Fruit fly (Drosophila melanogaster): Measurements from ENCODE around the gene CG10681.

Gene CG10681

DNA sequence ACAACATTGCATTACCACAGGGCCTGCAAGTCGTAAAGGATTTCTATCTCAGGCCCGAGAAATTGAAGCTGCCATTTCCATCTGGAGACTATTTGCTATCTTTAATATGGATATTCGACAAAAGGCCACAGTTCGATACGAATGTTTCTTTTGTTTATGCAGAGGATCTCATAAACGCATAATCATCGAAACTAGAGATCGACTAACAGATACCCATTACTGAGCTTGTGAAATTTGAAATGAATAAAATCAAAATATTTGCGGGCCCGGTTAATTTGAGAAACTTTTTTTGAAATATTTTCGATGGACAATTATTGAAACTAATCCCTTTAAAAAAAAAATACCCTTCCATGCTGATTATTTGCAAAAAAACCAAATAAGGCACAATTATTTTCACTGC is 15.1 kb upstream of the CG10681 start:
- no peak for TF ChIP-seq CG17801 (GFP tag; optimal IDR thresholded peaks at IDR 0.05; ENCODE audit: partially characterized antibody)

DNA sequence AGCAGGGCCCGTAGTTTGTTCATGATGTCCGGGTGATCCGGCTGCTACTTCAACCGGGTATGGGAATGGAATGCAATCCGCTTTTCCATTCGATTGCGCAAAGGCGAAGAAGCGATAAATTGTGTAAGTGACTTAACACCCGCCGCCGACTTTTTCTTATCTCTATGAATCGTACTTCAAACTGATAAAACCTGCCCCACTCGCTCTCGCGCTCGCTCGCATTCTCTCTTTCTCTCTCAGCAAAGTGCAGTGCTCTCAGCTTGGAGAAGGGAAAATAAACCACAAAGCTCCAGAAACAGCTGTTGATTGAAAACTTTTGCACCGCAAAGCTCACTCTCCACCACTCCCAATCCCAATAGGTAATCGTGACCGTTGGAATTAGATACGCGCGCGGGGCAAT is 11.4 kb upstream of the CG10681 start:
- no peak for TF ChIP-seq CG17801 (GFP tag; optimal IDR thresholded peaks at IDR 0.05; ENCODE audit: partially characterized antibody)

DNA sequence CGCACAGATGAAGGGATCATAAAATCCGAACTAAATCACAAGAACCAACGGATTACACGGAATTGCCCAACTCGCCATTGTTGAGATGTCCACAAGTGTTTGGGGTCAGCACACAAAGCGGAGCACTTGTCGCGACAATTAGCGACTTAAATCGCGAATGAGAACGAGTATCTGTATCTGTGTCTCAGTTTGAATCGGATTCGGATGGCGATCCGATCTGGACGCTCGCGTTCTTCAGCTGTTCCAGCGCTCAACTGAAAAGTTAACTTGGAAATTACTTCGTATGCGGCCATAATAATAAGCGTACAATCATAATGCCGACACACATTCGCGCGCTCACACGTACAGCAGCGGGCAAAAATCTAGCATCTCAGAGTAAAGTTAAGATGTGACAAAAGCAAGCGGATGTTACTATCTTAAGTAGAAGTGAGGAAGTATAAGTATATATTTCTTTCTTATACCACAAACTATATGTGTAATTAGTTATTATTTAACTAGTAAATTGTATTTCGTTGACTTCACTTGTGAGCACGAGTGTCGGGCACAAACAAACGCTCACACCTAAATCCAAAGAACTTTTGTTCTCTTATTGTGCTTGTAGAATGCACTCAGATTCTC is 10.8 kb upstream of the CG10681 start, which contains the start of gene CG10660:
TSS of gene CG10660 (minus strand) at position 259 of the 618 bp plus-strand sequence.
- TF ChIP-seq CG17801 (GFP tag; optimal IDR thresholded peaks at IDR 0.05; ENCODE audit: partially characterized antibody): peak; percentile 86

DNA sequence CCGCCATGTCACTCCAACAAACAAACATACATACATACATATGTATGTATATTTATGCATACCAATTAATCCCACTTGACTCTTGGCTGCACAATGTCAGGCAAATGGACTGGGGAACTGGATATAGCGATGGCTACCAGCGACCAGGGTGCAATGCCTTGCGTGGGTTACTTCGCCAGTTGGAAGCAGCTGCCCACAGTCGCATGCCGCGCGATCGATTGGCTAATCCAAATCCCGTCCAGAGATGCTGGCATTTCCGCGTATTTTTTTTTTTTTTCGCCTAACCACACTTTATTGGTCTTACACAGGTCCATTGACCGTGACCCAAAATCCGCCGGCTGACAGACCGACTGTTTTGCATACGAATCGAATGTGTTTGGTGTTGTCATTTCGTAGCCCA is 7.0 kb upstream of the CG10681 start:
- TF ChIP-seq CG17801 (GFP tag; optimal IDR thresholded peaks at IDR 0.05; ENCODE audit: partially characterized antibody): no peak

DNA sequence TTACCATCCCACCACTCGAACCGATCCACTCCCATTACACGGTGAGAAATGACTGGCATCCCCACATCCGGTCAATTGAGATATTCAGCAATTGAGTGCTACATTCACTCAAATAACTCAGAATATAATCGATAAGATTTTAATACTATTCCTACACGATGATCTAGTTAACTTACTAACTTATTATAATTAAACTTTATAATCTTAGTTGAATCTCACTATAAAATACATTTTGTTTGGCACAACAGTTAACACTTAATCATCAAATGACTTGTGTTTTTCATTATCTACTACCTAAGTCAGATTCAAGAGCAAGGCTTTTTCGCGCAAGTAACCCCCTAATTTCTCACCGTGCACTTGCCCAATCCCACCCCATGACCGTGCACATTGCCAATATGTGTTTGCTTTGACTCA is 6.0 kb upstream of the CG10681 start:
- no peak for TF ChIP-seq CG17801 (GFP tag; optimal IDR thresholded peaks at IDR 0.05; ENCODE audit: partially characterized antibody)

DNA sequence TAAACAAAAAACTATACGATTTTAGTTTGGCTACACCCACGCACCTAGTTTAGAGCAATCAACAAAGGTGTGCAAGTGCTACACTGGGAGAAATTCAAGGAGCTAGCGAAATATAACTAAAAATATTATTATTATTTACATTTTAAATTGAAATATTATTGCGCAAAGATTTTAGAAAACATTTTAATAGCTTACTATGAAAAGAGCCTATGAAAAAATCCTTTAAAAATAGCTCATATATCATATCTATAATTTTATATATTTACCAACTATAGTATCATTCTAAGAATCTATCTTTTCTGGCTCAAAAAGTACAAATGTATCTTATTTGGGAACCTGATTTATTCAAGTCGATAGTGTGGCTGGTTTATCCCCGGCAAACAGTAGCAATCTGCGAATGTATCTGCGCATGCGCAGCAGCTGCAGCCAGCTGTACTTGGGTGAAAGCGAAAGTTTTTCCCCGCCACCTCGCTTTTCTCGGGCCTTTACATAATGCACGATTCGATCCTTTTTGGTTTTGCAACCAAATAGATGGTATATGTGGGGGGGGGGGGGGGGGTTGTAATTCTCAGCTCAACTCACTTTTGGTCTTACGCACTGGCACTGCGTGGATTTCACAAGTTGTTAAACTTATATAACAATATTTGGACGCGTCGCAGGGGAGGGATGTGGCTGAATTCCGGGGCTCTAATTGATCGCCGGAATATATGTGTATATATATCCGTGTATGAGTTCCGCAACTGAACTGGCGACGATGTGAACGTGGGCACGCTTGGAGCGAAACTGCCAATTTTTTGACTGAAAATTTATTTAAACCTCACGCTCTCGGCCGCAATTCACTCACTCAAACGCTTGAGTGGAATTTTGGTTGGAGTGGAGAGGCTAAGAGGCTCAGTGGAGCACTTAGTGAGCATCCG is 4.6 kb upstream of the CG10681 start, which contains the start of gene CG10657:
TSS of gene CG10657 (minus strand) at position 789 of the 917 bp plus-strand sequence.
- no peak for TF ChIP-seq CG17801 (GFP tag; optimal IDR thresholded peaks at IDR 0.05; ENCODE audit: partially characterized antibody)

DNA sequence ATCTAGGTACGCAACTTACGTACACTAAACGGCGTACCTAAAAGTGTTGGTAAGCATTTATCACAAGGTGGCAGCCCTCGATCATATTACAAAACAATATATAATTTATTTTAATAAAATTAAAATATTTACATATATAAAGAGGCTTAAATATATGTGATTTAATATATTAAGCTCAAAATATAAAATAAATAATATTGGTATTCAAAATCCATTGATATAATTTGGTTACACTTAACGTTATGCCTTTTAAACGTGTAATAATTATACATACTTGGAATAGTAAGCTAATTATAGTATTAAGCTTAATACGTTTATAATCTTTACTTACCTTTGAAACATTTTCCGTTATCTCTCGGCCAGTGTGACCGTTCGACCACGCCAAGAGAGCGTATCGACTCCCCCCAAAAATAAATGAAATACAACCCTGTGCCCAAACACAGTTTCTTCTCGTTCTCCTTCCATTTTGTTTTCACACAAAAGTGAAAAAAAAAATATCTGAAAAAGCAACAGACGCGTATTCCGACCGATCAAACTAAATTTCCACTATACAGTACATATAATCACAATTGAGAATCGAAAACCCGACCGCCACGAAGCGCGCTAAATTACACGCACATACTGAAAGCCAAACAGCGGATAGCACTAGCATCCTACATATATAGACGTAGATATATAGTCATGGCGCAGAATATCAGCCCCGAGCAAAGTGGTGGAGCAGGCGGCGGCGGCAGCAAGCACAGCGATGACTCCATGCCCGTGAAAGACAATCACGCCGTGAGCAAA is 2.7 kb downstream of the CG10681 start, which contains the start of the genes CG10646 and vih:
TSS of gene CG10646 (minus strand) at position 30 of the 786 bp plus-strand sequence.
TSS of gene vih (plus strand) at position 428 of the 786 bp plus-strand sequence.
- peak; percentile 35 for TF ChIP-seq CG17801 (GFP tag; optimal IDR thresholded peaks at IDR 0.05; ENCODE audit: partially characterized antibody)

DNA sequence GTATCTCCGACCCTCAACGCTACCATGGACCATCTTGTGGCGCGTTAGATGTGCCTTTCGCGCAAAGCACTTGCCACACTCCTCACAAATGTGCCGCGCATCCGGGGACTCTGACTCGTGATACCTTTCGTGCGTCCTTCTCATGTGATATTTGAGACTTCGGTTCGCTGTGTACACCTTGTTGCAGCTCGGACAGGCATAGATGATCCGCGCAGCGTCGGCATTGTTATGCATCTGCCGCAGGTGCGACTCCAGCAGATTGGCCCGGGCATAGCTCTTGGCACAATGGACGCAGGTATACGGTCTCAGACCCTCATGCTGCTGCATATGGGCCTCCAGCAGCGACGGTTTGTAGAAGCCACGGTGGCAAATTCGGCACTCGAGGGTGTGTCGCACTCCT is 4.7 kb downstream of the CG10681 start:
- TF ChIP-seq CG17801 (GFP tag; optimal IDR thresholded peaks at IDR 0.05; ENCODE audit: partially characterized antibody): no peak

DNA sequence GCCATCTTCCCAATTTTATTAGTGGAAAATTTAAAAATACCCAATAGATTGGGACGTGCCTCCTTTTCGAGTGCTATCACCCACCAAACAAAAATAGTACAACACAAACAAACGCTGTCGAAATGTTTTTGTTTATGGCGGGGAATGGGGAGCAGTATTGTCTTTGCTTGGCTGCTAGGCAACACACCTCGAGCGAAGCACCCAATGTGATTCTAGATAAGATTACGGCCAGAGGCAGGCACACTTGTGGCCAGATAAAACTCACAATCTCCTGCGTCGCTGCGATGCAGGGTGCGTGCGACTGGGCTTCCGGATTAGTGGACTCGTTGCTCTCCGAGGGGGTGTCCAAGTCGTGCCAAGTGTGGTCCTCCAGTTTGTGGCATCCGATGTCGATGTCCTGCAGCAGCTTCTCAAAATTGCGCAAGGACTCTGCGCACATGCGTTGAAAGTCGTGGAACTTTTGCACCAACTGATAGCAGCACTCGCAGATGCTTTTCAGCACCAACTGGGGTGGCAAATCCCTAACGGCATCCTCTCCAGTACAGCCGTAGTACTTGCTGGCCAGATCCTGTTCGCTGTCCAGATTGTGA is 5.7 kb downstream of the CG10681 start:
- no peak for TF ChIP-seq CG17801 (GFP tag; optimal IDR thresholded peaks at IDR 0.05; ENCODE audit: partially characterized antibody)

DNA sequence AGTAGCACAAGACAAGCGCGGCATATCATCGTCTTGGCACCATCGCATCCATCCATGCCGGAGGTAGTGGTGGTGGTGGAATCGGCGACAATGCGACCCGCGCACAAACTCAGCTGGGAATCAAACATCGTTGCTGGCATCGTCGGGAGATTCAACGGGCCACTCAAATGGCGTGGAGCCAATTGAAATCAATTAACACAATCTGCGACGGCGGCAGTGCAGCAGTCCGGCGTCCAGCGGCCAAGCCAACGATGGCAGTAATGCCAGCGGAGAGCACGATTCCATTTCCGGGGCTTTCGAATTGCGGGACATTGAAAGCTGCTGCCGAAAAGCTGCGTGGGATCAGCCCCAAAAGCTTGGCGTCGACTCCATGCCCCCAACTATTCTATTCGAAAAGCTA is 6.3 kb downstream of the CG10681 start, which contains the start of gene CG10654:
TSS of gene CG10654 (minus strand) at position 270 of the 400 bp plus-strand sequence.
- no peak for TF ChIP-seq CG17801 (GFP tag; optimal IDR thresholded peaks at IDR 0.05; ENCODE audit: partially characterized antibody)

DNA sequence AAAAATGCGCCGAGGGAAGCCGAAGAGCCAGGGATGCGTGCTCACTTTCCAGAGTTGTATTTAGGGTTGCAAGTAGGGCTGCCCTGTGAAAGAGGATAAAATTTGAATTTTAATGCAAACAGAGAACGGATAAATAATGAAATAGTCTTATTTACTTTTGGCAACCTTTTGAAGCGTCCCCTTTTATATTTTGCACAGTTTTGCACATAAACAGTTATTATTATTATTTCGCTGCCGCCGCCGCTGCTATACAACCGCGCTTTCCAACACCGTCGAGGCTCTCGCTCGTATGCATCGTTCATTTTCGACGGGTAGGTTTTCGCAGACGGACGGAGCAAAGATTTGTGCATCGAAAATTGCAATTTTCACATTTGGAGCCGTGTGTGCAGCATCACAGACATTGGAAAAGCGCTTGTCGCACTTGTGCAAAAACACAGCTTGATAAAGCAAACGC is 13.5 kb downstream of the CG10681 start, which contains the start of the genes sti and tral:
TSS of gene sti (minus strand) at position 54 of the 454 bp plus-strand sequence.
TSS of gene tral (plus strand) at position 298 of the 454 bp plus-strand sequence.
- peak; percentile 82 for TF ChIP-seq CG17801 (GFP tag; optimal IDR thresholded peaks at IDR 0.05; ENCODE audit: partially characterized antibody)

DNA sequence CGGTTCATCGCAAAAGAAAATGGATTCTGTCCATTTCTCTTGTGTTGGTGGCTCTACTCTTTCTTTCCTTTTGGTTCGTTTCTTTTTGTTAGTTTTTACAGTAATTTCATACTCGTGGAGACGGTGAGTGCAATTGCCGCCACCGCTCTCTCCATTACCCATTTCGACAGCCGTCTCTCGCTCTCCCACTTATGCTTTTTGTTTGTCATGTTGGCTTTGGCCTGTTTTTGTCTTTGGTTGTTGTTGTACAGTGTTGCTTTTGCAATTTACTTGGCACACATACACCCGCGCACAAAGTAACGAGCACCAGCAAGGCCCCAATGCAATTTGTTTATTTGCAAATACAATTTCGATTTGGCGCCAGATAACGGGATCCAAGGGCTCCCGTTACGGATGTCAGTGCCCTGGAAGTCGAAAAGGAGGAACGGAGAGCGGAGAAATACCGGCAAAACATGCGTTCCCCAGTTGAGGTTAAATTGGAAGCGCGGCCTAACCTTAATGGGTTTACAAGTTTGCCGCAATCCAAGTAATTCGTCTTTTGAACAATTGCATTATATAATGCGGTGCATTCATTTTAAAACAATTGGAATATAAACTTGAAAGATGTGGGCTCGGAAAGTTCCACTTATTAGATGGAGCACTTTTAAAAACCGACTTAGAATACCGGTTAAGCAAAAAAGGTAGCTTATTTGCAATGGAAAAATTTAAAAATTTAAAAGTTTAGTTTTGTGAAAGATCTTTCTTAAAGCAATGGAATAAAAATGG is 14.6 kb downstream of the CG10681 start:
- TF ChIP-seq CG17801 (GFP tag; optimal IDR thresholded peaks at IDR 0.05; ENCODE audit: partially characterized antibody): peak; percentile 72

DNA sequence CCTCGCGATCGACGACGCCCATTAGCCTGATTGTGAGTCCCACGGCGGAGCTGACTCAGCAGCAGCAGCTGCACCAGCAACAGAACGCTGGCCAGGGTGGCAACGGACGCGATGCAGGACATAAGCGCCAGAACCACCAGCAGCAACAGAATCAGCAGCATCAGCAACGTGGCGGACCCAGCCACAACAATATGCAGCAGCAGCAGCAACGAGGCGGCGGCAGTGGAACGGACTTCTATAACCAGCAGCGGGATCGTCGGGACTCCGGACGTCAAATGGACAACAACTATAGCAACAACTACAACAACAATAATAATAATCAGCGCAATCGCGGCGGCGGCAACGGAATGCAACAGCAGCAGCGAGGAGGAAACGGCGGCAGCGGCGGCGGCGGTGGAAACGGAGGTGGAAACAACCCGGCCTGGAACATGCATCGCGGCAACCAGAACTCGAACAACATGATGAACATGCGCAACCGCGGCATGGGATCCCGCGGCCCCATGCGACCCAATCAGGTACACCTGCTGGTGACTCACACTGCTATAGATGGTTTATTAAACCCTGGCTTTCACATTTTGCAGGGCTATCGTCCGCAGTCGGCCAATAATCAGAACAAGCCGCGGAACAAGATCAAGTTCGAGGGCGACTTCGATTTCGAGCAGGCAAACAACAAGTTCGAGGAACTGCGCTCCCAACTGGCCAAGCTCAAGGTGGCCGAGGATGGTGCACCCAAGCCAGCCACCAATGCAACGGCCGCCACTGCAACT is 16.3 kb downstream of the CG10681 start:
- TF ChIP-seq CG17801 (GFP tag; optimal IDR thresholded peaks at IDR 0.05; ENCODE audit: partially characterized antibody): no peak
